Fruit fly (Drosophila melanogaster): ENCODE data around the gene Awh.

- TF ChIP-seq CG7101 (tag; optimal IDR thresholded peaks at IDR 0.05) = no peak
- no peak for TF ChIP-seq toe (GFP tag; optimal IDR thresholded peaks at IDR 0.05)
- TF ChIP-seq Crg-1 (GFP tag; optimal IDR thresholded peaks at IDR 0.05) = no peak
- TF ChIP-seq Mnt (GFP tag; optimal IDR thresholded peaks at IDR 0.05) = no peak
- no peak for TF ChIP-seq bab1 (GFP tag; optimal IDR thresholded peaks at IDR 0.05)
- TF ChIP-seq kay (GFP tag; ENCODE audit: borderline replicate concordance) = peak; percentile 35
- no peak for TF ChIP-seq CG12768 (GFP tag; optimal IDR thresholded peaks at IDR 0.05)
- TF ChIP-seq ovo (GFP tag; optimal IDR thresholded peaks at IDR 0.05) = no peak
- no peak for TF ChIP-seq cic (GFP tag; optimal IDR thresholded peaks at IDR 0.05)
- TF ChIP-seq CG33017 (tag; optimal IDR thresholded peaks at IDR 0.05) = no peak
- TF ChIP-seq Hr96 (GFP tag; optimal IDR thresholded peaks at IDR 0.05) = no peak
- no peak for TF ChIP-seq cnc (optimal IDR thresholded peaks at IDR 0.05)
- TF ChIP-seq CG11617 (GFP tag; optimal IDR thresholded peaks at IDR 0.05) = no peak
Measured at dm6 chr3L:3828111-3828510, 17.9 kb upstream of the Awh start.

Measured in whole organism, adult.